Fruit fly (Drosophila melanogaster) whole organism, wandering third instar larva: ENCODE data around the gene CG13398.

Experiments
- Abd-B ChIP-seq: fragments of >200 bp; optimal IDR thresholded peaks from 2 replicates; lab custom pipeline; 2017; ENCODE audit warnings: missing biosample characterization, missing genetic modification characterization
- CG32264 ChIP-seq: fragments of 200-800 bp; sonication (Bioruptor generic); optimal IDR thresholded peaks from 2 replicates; lab custom pipeline; 2016; ENCODE audit warnings: missing biosample characterization, missing genetic modification characterization
- CG9705 ChIP-seq: fragments of 200-800 bp; sonication (Bioruptor generic); optimal IDR thresholded peaks from 2 replicates; lab custom pipeline; 2018; ENCODE audit warnings: missing biosample characterization, mild to moderate bottlenecking, missing genetic modification characterization
- Dif ChIP-seq: fragments of 200-275, 200-300 bp; sonication (Bioruptor generic); optimal IDR thresholded peaks from 2 replicates; lab custom pipeline; 2018; ENCODE audit warnings: missing biosample characterization, missing genetic modification characterization; ENCODE audit not compliant: partially characterized antibody
- HLH106 ChIP-seq: fragments of 200-800 bp; optimal IDR thresholded peaks from 3 replicates; lab custom pipeline; 2019; ENCODE audit warnings: missing biosample characterization, mild to moderate bottlenecking, missing genetic modification characterization, moderate library complexity
- Hr78 ChIP-seq: fragments of >200 bp; optimal IDR thresholded peaks from 2 replicates; lab custom pipeline; 2017; ENCODE audit warnings: missing biosample characterization, missing genetic modification characterization
- Hr83 ChIP-seq: fragments of 200-300 bp; sonication (Bioruptor generic); optimal IDR thresholded peaks from 2 replicates; lab custom pipeline; 2016; ENCODE audit warnings: missing biosample characterization, mild to moderate bottlenecking, missing genetic modification characterization, moderate library complexity; ENCODE audit not compliant: poor library complexity, severe bottlenecking
- Jra ChIP-seq: sonication (Bioruptor generic); optimal IDR thresholded peaks from 2 replicates; lab custom pipeline; 2016; ENCODE audit warnings: missing biosample characterization, missing genetic modification characterization
- Mio ChIP-seq: sonication (Bioruptor generic); optimal IDR thresholded peaks from 2 replicates; lab custom pipeline; 2016; ENCODE audit warnings: missing biosample characterization, missing genetic modification characterization
- Myc ChIP-seq: fragments of >200 bp; optimal IDR thresholded peaks from 2 replicates; lab custom pipeline; 2017
- N ChIP-seq: fragments of >200 bp; optimal IDR thresholded peaks from 2 replicates; lab custom pipeline; 2018; ENCODE audit warnings: missing biosample characterization, missing external identifiers, missing genetic modification characterization
- OdsH ChIP-seq: fragments of 200-800 bp; sonication (Bioruptor generic); optimal IDR thresholded peaks from 2 replicates; lab custom pipeline; 2016; ENCODE audit warnings: missing biosample characterization, mild to moderate bottlenecking, missing genetic modification characterization
- Rel ChIP-seq, 2 experiments: fragments of 200-800 bp; sonication (Bioruptor generic) in 1 of 2; optimal IDR thresholded peaks; 2 replicates in 1 of 2; 3 replicates in 1 of 2; lab custom pipeline; 2016 to 2019; ENCODE audit warnings: mild to moderate bottlenecking in 2 of 2, missing biosample characterization in 2 of 2, missing genetic modification characterization in 2 of 2, moderate library complexity in 1 of 2
- Sp1 ChIP-seq: fragments of 200-800 bp; sonication (Bioruptor generic); optimal IDR thresholded peaks from 3 replicates; lab custom pipeline; 2019; ENCODE audit warnings: missing biosample characterization, mild to moderate bottlenecking, missing genetic modification characterization, moderate library complexity
- br ChIP-seq: fragments of 200-800 bp; sonication (Bioruptor generic); optimal IDR thresholded peaks from 2 replicates; lab custom pipeline; 2016; ENCODE audit warnings: missing biosample characterization, missing genetic modification characterization
- brk ChIP-seq: fragments of 200-800 bp; sonication (Bioruptor generic); optimal IDR thresholded peaks from 2 replicates; lab custom pipeline; 2016; ENCODE audit warnings: missing biosample characterization, mild to moderate bottlenecking, missing genetic modification characterization
- dl ChIP-seq, 2 experiments: fragments of 175-275, 200-275 bp in 1 of 2; fragments of 200-275 bp in 1 of 2; sonication (Bioruptor generic); optimal IDR thresholded peaks; lab custom pipeline; 2018; ENCODE audit warnings: mild to moderate bottlenecking in 2 of 2, missing biosample characterization in 2 of 2, missing genetic modification characterization in 2 of 2, moderate library complexity in 2 of 2; ENCODE audit not compliant: partially characterized antibody in 2 of 2, insufficient read depth in 1 of 2
- dmrt93B ChIP-seq: fragments of 200-800 bp; sonication (Bioruptor generic); optimal IDR thresholded peaks from 2 replicates; lab custom pipeline; 2018; ENCODE audit warnings: missing biosample characterization, mild to moderate bottlenecking, missing genetic modification characterization
- dsf ChIP-seq: sonication (Bioruptor generic); optimal IDR thresholded peaks from 2 replicates; lab custom pipeline; 2016; ENCODE audit warnings: missing biosample characterization, missing genetic modification characterization, borderline replicate concordance
- ey ChIP-seq: fragments of 200-800 bp; sonication (Bioruptor generic); optimal IDR thresholded peaks from 2 replicates; lab custom pipeline; 2016; ENCODE audit warnings: missing biosample characterization, missing genetic modification characterization
- foxo ChIP-seq, 2 experiments: fragments of 200-800 bp; sonication (Bioruptor generic); optimal IDR thresholded peaks; 2 replicates in 1 of 2; 3 replicates in 1 of 2; lab custom pipeline; 2016 to 2017; ENCODE audit warnings: missing biosample characterization in 2 of 2, missing genetic modification characterization in 2 of 2
- fru ChIP-seq: fragments of 200-800 bp; sonication (Bioruptor generic); optimal IDR thresholded peaks from 3 replicates; lab custom pipeline; 2016; ENCODE audit warnings: missing biosample characterization, mild to moderate bottlenecking, missing genetic modification characterization
- h ChIP-seq: fragments of 200-800 bp; sonication (Bioruptor generic); optimal IDR thresholded peaks from 3 replicates; lab custom pipeline; 2016; ENCODE audit warnings: missing biosample characterization, mild to moderate bottlenecking, missing genetic modification characterization
- jim ChIP-seq: fragments of 175-275, 200-325 bp; sonication (Bioruptor generic); optimal IDR thresholded peaks from 2 replicates; lab custom pipeline; 2016; ENCODE audit warnings: missing biosample characterization, mild to moderate bottlenecking, missing genetic modification characterization
- psq ChIP-seq: fragments of 200-800 bp; sonication (Bioruptor generic); optimal IDR thresholded peaks from 3 replicates; lab custom pipeline; 2017; ENCODE audit warnings: missing biosample characterization, mild to moderate bottlenecking, missing genetic modification characterization, moderate library complexity
- rgr ChIP-seq: fragments of 200-800 bp; sonication (Bioruptor generic); optimal IDR thresholded peaks from 3 replicates; lab custom pipeline; 2016; ENCODE audit warnings: missing biosample characterization, mild to moderate bottlenecking, missing genetic modification characterization
- sage ChIP-seq: fragments of 200-800 bp; sonication (Bioruptor generic); optimal IDR thresholded peaks from 2 replicates; lab custom pipeline; 2016; ENCODE audit warnings: missing biosample characterization, mild to moderate bottlenecking, missing genetic modification characterization
- sv ChIP-seq: fragments of 200-800 bp; sonication (Bioruptor generic); optimal IDR thresholded peaks from 3 replicates; lab custom pipeline; 2016; ENCODE audit warnings: missing biosample characterization, missing genetic modification characterization
- tai ChIP-seq: sonication (Bioruptor generic); optimal IDR thresholded peaks from 2 replicates; lab custom pipeline; 2016; ENCODE audit warnings: missing biosample characterization, missing genetic modification characterization
- usp ChIP-seq: fragments of >200 bp; optimal IDR thresholded peaks from 2 replicates; lab custom pipeline; 2017; ENCODE audit warnings: missing biosample characterization, missing genetic modification characterization
- woc ChIP-seq: sonication (Bioruptor generic); optimal IDR thresholded peaks from 2 replicates; lab custom pipeline; 2016; ENCODE audit warnings: missing biosample characterization, mild to moderate bottlenecking, missing genetic modification characterization

CG13398 gene

dm6 chr2L:8403286-8404270, 11.5 kb downstream of the CG13398 start, which contains the start of gene emb:
TSS of gene emb (plus strand) at chr2L:8403573.
- TF ChIP-seq Sp1 (GFP tag; lab: Kevin White, UChicago) (peak; percentile 73), N (GFP tag; lab: Kevin White, UChicago) (peak; percentile 75), dl (GFP tag; optimal IDR thresholded peaks at IDR 0.05; lab: Kevin White, UChicago; ENCODE audit: insufficient read depth in 1 of 2, partially characterized antibody in 2 of 2) (no peak), sage (GFP tag; lab: Kevin White, UChicago) (no peak), woc (GFP tag; lab: Kevin White, UChicago) (peak; percentile 54), fru (GFP tag; lab: Kevin White, UChicago) (peak; percentile 69), Rel (GFP tag; optimal IDR thresholded peaks at IDR 0.05; lab: Kevin White, UChicago) (no peak), Rel (tag; optimal IDR thresholded peaks at IDR 0.05; lab: Kevin White, UChicago) (peak; percentile 49), CG9705 (GFP tag; lab: Kevin White, UChicago) (peak; percentile 25), rgr (GFP tag; lab: Kevin White, UChicago) (peak; percentile 61), h (GFP tag; lab: Kevin White, UChicago) (peak; percentile 58), Hr83 (peak; percentile 80), psq (GFP tag; lab: Kevin White, UChicago) (peak; percentile 45), Abd-B (GFP tag; lab: Kevin White, UChicago) (no peak), OdsH (GFP tag; lab: Kevin White, UChicago) (peak; percentile 40), foxo (GFP tag; optimal IDR thresholded peaks at IDR 0.05; lab: Kevin White, UChicago) (peak in 1 of 2 experiments; percentile 60), HLH106 (peak; percentile 11), sv (GFP tag; lab: Kevin White, UChicago) (peak; percentile 7), Mio (GFP tag; lab: Kevin White, UChicago) (no peak), jim (GFP tag; lab: Kevin White, UChicago) (peak; percentile 46), dsf (GFP tag; lab: Kevin White, UChicago) (peak; percentile 6), ey (GFP tag; lab: Kevin White, UChicago) (peak; percentile 20), Jra (GFP tag; lab: Kevin White, UChicago) (peak; percentile 40), brk (GFP tag; lab: Kevin White, UChicago) (no peak), Dif (GFP tag; lab: Kevin White, UChicago) (no peak), Myc (lab: Kevin White, UChicago) (no peak)
- TF ChIP-seq, all 38 proteins: peak for 18

- TF ChIP-seq usp (no peak), jim (GFP tag; lab: Kevin White, UChicago) (no peak), h (GFP tag; lab: Kevin White, UChicago) (no peak)
Observed at dm6 chr2L:8402928-8403285, 12.1 kb downstream of the CG13398 start, which contains the start of gene fy. TSS of gene fy (minus strand) at chr2L:8403280.

- TF ChIP-seq br (no peak), Mio (GFP tag; lab: Kevin White, UChicago) (no peak), dmrt93B (GFP tag; lab: Kevin White, UChicago) (no peak), Hr78 (no peak), ey (GFP tag; lab: Kevin White, UChicago) (no peak), usp (no peak), sage (GFP tag; lab: Kevin White, UChicago) (peak; percentile 26)
Observed at dm6 chr2L:8399863-8400598, 15.0 kb downstream of the CG13398 start, which contains the start of gene CG31898. TSS of gene CG31898 (plus strand) at chr2L:8400421.

dm6 chr2L:8398721-8399120, 16.3 kb downstream of the CG13398 start, which contains the start of gene CG13386:
TSS of gene CG13386 (plus strand) at chr2L:8399021.
- TF ChIP-seq Myc (lab: Kevin White, UChicago) (no peak), ey (GFP tag; lab: Kevin White, UChicago) (no peak), Hr83 (no peak), Hr78 (no peak), sv (GFP tag; lab: Kevin White, UChicago) (no peak), Dif (GFP tag; lab: Kevin White, UChicago) (no peak), rgr (GFP tag; lab: Kevin White, UChicago) (no peak), CG32264 (no peak), tai (GFP tag; lab: Kevin White, UChicago) (no peak), Jra (GFP tag; lab: Kevin White, UChicago) (no peak), usp (no peak), dl (GFP tag; optimal IDR thresholded peaks at IDR 0.05; lab: Kevin White, UChicago; ENCODE audit: insufficient read depth in 1 of 2, partially characterized antibody in 2 of 2) (no peak), Rel (GFP tag; optimal IDR thresholded peaks at IDR 0.05; lab: Kevin White, UChicago) (no peak), Rel (tag; optimal IDR thresholded peaks at IDR 0.05; lab: Kevin White, UChicago) (no peak), psq (GFP tag; lab: Kevin White, UChicago) (no peak), Sp1 (GFP tag; lab: Kevin White, UChicago) (no peak), dsf (GFP tag; lab: Kevin White, UChicago) (no peak), Mio (GFP tag; lab: Kevin White, UChicago) (no peak)
